Worm (Caenorhabditis elegans) whole organism, L2 larva: ENCODE results near the gene W08G11.3.
A peak's percentile ranks its signal among the peaks of the same experiment; 100 is the strongest.

ENCODE experiments used
- C34F6.9 ChIP-seq: fragments of 150-350 bp; optimal IDR thresholded peaks from 2 replicates; lab custom pipeline; 2014; ENCODE audit warnings: missing biosample characterization, missing genetic modification characterization
- F13H6.1 ChIP-seq: sonication (generic microtip); optimal IDR thresholded peaks from 2 replicates; lab custom pipeline; 2016; ENCODE audit warnings: missing genetic modification characterization, missing compliant biosample characterization
- R02D3.7 ChIP-seq: fragments of 150-350 bp; optimal IDR thresholded peaks from 2 replicates; lab custom pipeline; 2014; ENCODE audit warnings: missing biosample characterization, missing genetic modification characterization
- Y55F3AM.14 ChIP-seq: fragments of 200-800 bp; sonication (Bioruptor generic); optimal IDR thresholded peaks from 2 replicates; lab custom pipeline; 2018; ENCODE audit warnings: mild to moderate bottlenecking, missing genetic modification characterization, missing compliant biosample characterization
- ZK546.5 ChIP-seq: sonication (generic microtip); optimal IDR thresholded peaks from 2 replicates; lab custom pipeline; 2017; ENCODE audit warnings: missing biosample characterization, missing genetic modification characterization
- alr-1 ChIP-seq: fragments of 150-350 bp; optimal IDR thresholded peaks from 2 replicates; lab custom pipeline; 2014; ENCODE audit warnings: missing biosample characterization, missing genetic modification characterization
- aly-2 ChIP-seq: fragments of 150-350 bp; optimal IDR thresholded peaks from 2 replicates; lab custom pipeline; 2014; ENCODE audit warnings: missing biosample characterization, missing genetic modification characterization
- ama-1 ChIP-seq: fragments of 150-350 bp; optimal IDR thresholded peaks from 2 replicates; lab custom pipeline; 2018; ENCODE audit warnings: inconsistent platforms
- blmp-1 ChIP-seq: sonication (generic microtip); optimal IDR thresholded peaks from 2 replicates; lab custom pipeline; 2017; ENCODE audit warnings: missing genetic modification characterization, mild to moderate bottlenecking, missing compliant biosample characterization, antibody characterized with exemption, moderate library complexity; ENCODE audit not compliant: insufficient read depth
- crh-2 ChIP-seq: sonication (generic microtip); optimal IDR thresholded peaks from 2 replicates; lab custom pipeline; 2017; ENCODE audit warnings: missing biosample characterization, missing genetic modification characterization
- dmd-4 ChIP-seq: sonication (generic microtip); optimal IDR thresholded peaks from 2 replicates; lab custom pipeline; 2017; ENCODE audit warnings: missing biosample characterization, missing genetic modification characterization
- egl-27 ChIP-seq: sonication (generic microtip); optimal IDR thresholded peaks from 3 replicates; lab custom pipeline; 2017; ENCODE audit warnings: missing biosample characterization, missing genetic modification reagents, missing genetic modification characterization
- elt-1 ChIP-seq: fragments of 150-350 bp; optimal IDR thresholded peaks from 2 replicates; lab custom pipeline; 2014; ENCODE audit warnings: missing biosample characterization, missing genetic modification characterization
- elt-3 ChIP-seq: sonication (generic microtip); optimal IDR thresholded peaks from 2 replicates; lab custom pipeline; 2017; ENCODE audit warnings: missing biosample characterization, missing genetic modification characterization
- fos-1 ChIP-seq: fragments of 150-350 bp; optimal IDR thresholded peaks from 2 replicates; lab custom pipeline; 2014; ENCODE audit warnings: missing biosample characterization, missing genetic modification characterization
- gmeb-1 ChIP-seq: fragments of 150-350 bp; optimal IDR thresholded peaks from 2 replicates; lab custom pipeline; 2014; ENCODE audit warnings: missing biosample characterization, missing genetic modification characterization
- lin-13 ChIP-seq: fragments of 150-350 bp; optimal IDR thresholded peaks from 2 replicates; lab custom pipeline; 2014; ENCODE audit warnings: missing biosample characterization, missing genetic modification reagents, missing genetic modification characterization
- lin-39 ChIP-seq: fragments of 150-350 bp; optimal IDR thresholded peaks from 2 replicates; lab custom pipeline; 2014; ENCODE audit warnings: missing biosample characterization, missing genetic modification reagents, missing genetic modification characterization
- lsy-2 ChIP-seq, 2 experiments: fragments of 150-350 bp in 1 of 2; sonication (generic microtip) in 1 of 2; optimal IDR thresholded peaks; 2 replicates each; lab custom pipeline; 2014 to 2017; ENCODE audit warnings: missing biosample characterization in 2 of 2, missing genetic modification characterization in 2 of 2
- mab-5 ChIP-seq: fragments of 150-350 bp; optimal IDR thresholded peaks from 2 replicates; lab custom pipeline; 2014; ENCODE audit warnings: missing biosample characterization, missing genetic modification characterization
- mbf-1 ChIP-seq: sonication (generic microtip); optimal IDR thresholded peaks from 2 replicates; lab custom pipeline; 2017; ENCODE audit warnings: missing biosample characterization, missing genetic modification characterization
- mdl-1 ChIP-seq, 2 experiments: fragments of 150-350 bp in 1 of 2; sonication (generic microtip) in 1 of 2; optimal IDR thresholded peaks; 2 replicates each; lab custom pipeline; 2017; ENCODE audit warnings: missing biosample characterization in 2 of 2, missing genetic modification characterization in 2 of 2
- nhr-10 ChIP-seq: sonication (generic microtip); optimal IDR thresholded peaks from 2 replicates; lab custom pipeline; 2017; ENCODE audit warnings: missing biosample characterization, missing genetic modification characterization
- nhr-11 ChIP-seq: fragments of 150-350 bp; optimal IDR thresholded peaks from 2 replicates; lab custom pipeline; 2014; ENCODE audit warnings: missing biosample characterization, missing genetic modification characterization
- nhr-129 ChIP-seq: fragments of 150-350 bp; optimal IDR thresholded peaks from 2 replicates; lab custom pipeline; 2014; ENCODE audit warnings: missing biosample characterization, missing genetic modification characterization
- nhr-21 ChIP-seq: fragments of 150-350 bp; optimal IDR thresholded peaks from 2 replicates; lab custom pipeline; 2014; ENCODE audit warnings: missing biosample characterization, missing genetic modification characterization
- nhr-23 ChIP-seq: fragments of 150-350 bp; optimal IDR thresholded peaks from 2 replicates; lab custom pipeline; 2014; ENCODE audit warnings: missing biosample characterization, missing genetic modification reagents, missing genetic modification characterization
- nhr-237 ChIP-seq: fragments of 150-350 bp; optimal IDR thresholded peaks from 2 replicates; lab custom pipeline; 2014; ENCODE audit warnings: missing biosample characterization, missing genetic modification characterization
- nhr-25 ChIP-seq: fragments of 150-350 bp; sonication (generic microtip); optimal IDR thresholded peaks from 3 replicates; lab custom pipeline; 2014; ENCODE audit warnings: missing biosample characterization, missing genetic modification characterization
- nhr-6 ChIP-seq: fragments of 150-350 bp; optimal IDR thresholded peaks from 2 replicates; lab custom pipeline; 2014; ENCODE audit warnings: missing biosample characterization, missing genetic modification characterization
- nhr-77 ChIP-seq: fragments of 150-350 bp; optimal IDR thresholded peaks from 2 replicates; lab custom pipeline; 2014; ENCODE audit warnings: missing biosample characterization, missing genetic modification characterization
- peb-1 ChIP-seq: fragments of 150-350 bp; optimal IDR thresholded peaks from 2 replicates; lab custom pipeline; 2014; ENCODE audit warnings: missing biosample characterization, missing genetic modification characterization
- sem-4 ChIP-seq: fragments of 150-350 bp; optimal IDR thresholded peaks from 2 replicates; lab custom pipeline; 2014; ENCODE audit warnings: missing biosample characterization, missing genetic modification reagents, missing genetic modification characterization
- skn-1 ChIP-seq: sonication (generic microtip); optimal IDR thresholded peaks from 2 replicates; lab custom pipeline; 2017; ENCODE audit warnings: missing biosample characterization, missing genetic modification characterization
- sma-3 ChIP-seq: sonication (generic microtip); optimal IDR thresholded peaks from 2 replicates; lab custom pipeline; 2016; ENCODE audit warnings: missing genetic modification reagents, missing genetic modification characterization, missing compliant biosample characterization
- sma-9 ChIP-seq, 2 experiments: fragments of 150-350 bp in 1 of 2; sonication (generic microtip) in 1 of 2; optimal IDR thresholded peaks; 2 replicates each; lab custom pipeline; 2014 to 2016; ENCODE audit warnings: missing genetic modification characterization in 2 of 2, mild to moderate bottlenecking in 1 of 2, missing biosample characterization in 1 of 2, missing compliant biosample characterization in 1 of 2, missing genetic modification reagents in 1 of 2, moderate library complexity in 1 of 2
- unc-39 ChIP-seq: fragments of 150-350 bp; optimal IDR thresholded peaks from 2 replicates; lab custom pipeline; 2014; ENCODE audit warnings: missing biosample characterization, missing genetic modification characterization
- unc-55 ChIP-seq: fragments of 150-350 bp; sonication (generic microtip); optimal IDR thresholded peaks from 3 replicates; lab custom pipeline; 2014; ENCODE audit warnings: missing biosample characterization, missing genetic modification reagents, missing genetic modification characterization
- unc-62 ChIP-seq: fragments of 150-350 bp; optimal IDR thresholded peaks from 2 replicates; lab custom pipeline; 2014; ENCODE audit warnings: missing biosample characterization, missing genetic modification reagents, missing genetic modification characterization
- zag-1 ChIP-seq: fragments of 150-350 bp; optimal IDR thresholded peaks from 2 replicates; lab custom pipeline; 2014; ENCODE audit warnings: missing biosample characterization, missing genetic modification characterization
- ztf-11 ChIP-seq: sonication (generic microtip); optimal IDR thresholded peaks from 2 replicates; lab custom pipeline; 2017; ENCODE audit warnings: missing biosample characterization, missing genetic modification characterization
- ztf-4 ChIP-seq: fragments of 150-350 bp; optimal IDR thresholded peaks from 2 replicates; lab custom pipeline; 2014; ENCODE audit warnings: missing biosample characterization, missing genetic modification characterization

Gene W08G11.3

ce11 chrV:16393728-16394127 lies 26.2 kb downstream of the W08G11.3 start, which contains the start of gene srd-63:
Gene srd-63 (minus strand): TSS chrV:16393828.
- TF ChIP-seq gmeb-1 (no peak), nhr-237 (tag; lab: Kevin White, UChicago) (no peak), ztf-11 (tag; lab: Kevin White, UChicago) (no peak), skn-1 (tag; lab: Kevin White, UChicago) (no peak), sem-4 (tag; lab: Kevin White, UChicago) (no peak), Y55F3AM.14 (no peak), lin-13 (GFP tag; lab: Kevin White, UChicago) (no peak), ztf-4 (tag; lab: Kevin White, UChicago) (no peak), sma-9 (GFP tag; optimal IDR thresholded peaks at IDR 0.05; lab: Kevin White, UChicago) (no peak), sma-9 (tag; optimal IDR thresholded peaks at IDR 0.05; lab: Kevin White, UChicago) (no peak), alr-1 (no peak), mbf-1 (tag; lab: Kevin White, UChicago) (no peak), C34F6.9 (tag; lab: Kevin White, UChicago) (no peak), egl-27 (tag; lab: Kevin White, UChicago) (no peak), ZK546.5 (no peak), nhr-129 (no peak), unc-39 (no peak), fos-1 (no peak)
- TF ChIP-seq, all 48 proteins: peak for 0

- TF ChIP-seq unc-62 (GFP tag; lab: Kevin White, UChicago) = no peak
- peak; percentile 40 for TF ChIP-seq unc-55
- peak; percentile 24 for TF ChIP-seq sma-3 (GFP tag; lab: Kevin White, UChicago)
- peak; percentile 15 for TF ChIP-seq C34F6.9 (tag; lab: Kevin White, UChicago)
- TF ChIP-seq fos-1 = peak; percentile 80
- no peak for TF ChIP-seq aly-2
- TF ChIP-seq crh-2 (tag; lab: Kevin White, UChicago) = peak; percentile 11
- no peak for TF ChIP-seq nhr-77 (tag; lab: Kevin White, UChicago)
- peak; percentile 100 for TF ChIP-seq nhr-129
- TF ChIP-seq sma-9 (GFP tag; optimal IDR thresholded peaks at IDR 0.05; lab: Kevin White, UChicago) = peak; percentile 67
- no peak for TF ChIP-seq sma-9 (tag; optimal IDR thresholded peaks at IDR 0.05; lab: Kevin White, UChicago)
- TF ChIP-seq peb-1 = no peak
- no peak for TF ChIP-seq blmp-1 (tag; lab: Kevin White, UChicago)
- peak; percentile 37 for TF ChIP-seq gmeb-1
- no peak for TF ChIP-seq egl-27 (tag; lab: Kevin White, UChicago)
Observed at ce11 chrV:16395131-16395530, 27.6 kb downstream of the W08G11.3 start, which contains the start of gene F13A7.11. Gene F13A7.11 (minus strand): TSS chrV:16395304.

- TF ChIP-seq nhr-10 (tag; lab: Kevin White, UChicago) (no peak), unc-55 (no peak), skn-1 (tag; lab: Kevin White, UChicago) (no peak), lsy-2 (tag; optimal IDR thresholded peaks at IDR 0.05; lab: Kevin White, UChicago) (no peak), elt-3 (no peak), alr-1 (no peak), nhr-25 (tag; lab: Kevin White, UChicago) (no peak), sem-4 (tag; lab: Kevin White, UChicago) (no peak), R02D3.7 (no peak), nhr-6 (tag; lab: Kevin White, UChicago) (no peak), fos-1 (no peak), mdl-1 (tag; optimal IDR thresholded peaks at IDR 0.05; lab: Kevin White, UChicago) (no peak)
Observed at ce11 chrV:16395739-16396138, 28.3 kb downstream of the W08G11.3 start, which contains the start of gene F13A7.12. Gene F13A7.12 (plus strand): TSS chrV:16396039.

ce11 chrV:16399388-16399787 lies 31.9 kb downstream of the W08G11.3 start, which contains the start of gene sre-36:
Gene sre-36 (plus strand): TSS chrV:16399688.
- TF ChIP-seq sma-9 (GFP tag; optimal IDR thresholded peaks at IDR 0.05; lab: Kevin White, UChicago) (no peak), sma-9 (tag; optimal IDR thresholded peaks at IDR 0.05; lab: Kevin White, UChicago) (no peak), nhr-129 (no peak), nhr-6 (tag; lab: Kevin White, UChicago) (no peak), peb-1 (no peak), sem-4 (tag; lab: Kevin White, UChicago) (no peak), elt-3 (no peak), zag-1 (tag; lab: Kevin White, UChicago) (no peak)

ce11 chrV:16401519-16401918 lies 34.0 kb downstream of the W08G11.3 start, which contains the start of gene F13A7.14:
Gene F13A7.14 (plus strand): TSS chrV:16401891.
- TF ChIP-seq ztf-4 (tag; lab: Kevin White, UChicago) (peak; percentile 28), crh-2 (tag; lab: Kevin White, UChicago) (peak; percentile 75), skn-1 (tag; lab: Kevin White, UChicago) (no peak), nhr-21 (tag; lab: Kevin White, UChicago) (peak; percentile 76), mab-5 (tag; lab: Kevin White, UChicago) (peak; percentile 41), fos-1 (peak; percentile 4), blmp-1 (tag; lab: Kevin White, UChicago) (peak; percentile 16), sma-9 (GFP tag; optimal IDR thresholded peaks at IDR 0.05; lab: Kevin White, UChicago) (peak; percentile 94), sma-9 (tag; optimal IDR thresholded peaks at IDR 0.05; lab: Kevin White, UChicago) (no peak), elt-1 (tag; lab: Kevin White, UChicago) (no peak), lin-39 (tag; lab: Kevin White, UChicago) (no peak), dmd-4 (tag; lab: Kevin White, UChicago) (no peak), Y55F3AM.14 (no peak), R02D3.7 (peak; percentile 33), unc-55 (peak; percentile 85), ZK546.5 (no peak), F13H6.1 (tag; lab: Kevin White, UChicago) (peak; percentile 80), mdl-1 (tag; optimal IDR thresholded peaks at IDR 0.05; lab: Kevin White, UChicago) (no peak), nhr-11 (no peak), nhr-23 (tag; lab: Kevin White, UChicago) (no peak), ama-1 (no peak), zag-1 (tag; lab: Kevin White, UChicago) (no peak), nhr-6 (tag; lab: Kevin White, UChicago) (no peak), aly-2 (no peak), mbf-1 (tag; lab: Kevin White, UChicago) (no peak), unc-39 (no peak)
